Fruit fly (Drosophila melanogaster) whole organism, adult: ENCODE measurements around the gene CG13603.

Source experiments
- CG12768 ChIP-seq: fragments of 200-800 bp; sonication (Bioruptor generic); optimal IDR thresholded peaks from 2 replicates; lab custom pipeline; 2017; ENCODE audit warnings: missing biosample characterization, missing genetic modification characterization, mild to moderate bottlenecking, moderate library complexity, missing genetic modification reagents
- CG1620 ChIP-seq: fragments of 200-800 bp; sonication (Bioruptor generic); optimal IDR thresholded peaks from 2 replicates; lab custom pipeline; 2016; ENCODE audit warnings: missing biosample characterization, missing genetic modification characterization
- CG33017 ChIP-seq: fragments of 200-800 bp; sonication (Bioruptor generic); optimal IDR thresholded peaks from 2 replicates; lab custom pipeline; 2018; ENCODE audit warnings: missing biosample characterization, mild to moderate bottlenecking, missing genetic modification characterization, moderate library complexity
- CG5204 ChIP-seq: fragments of 200-800 bp; sonication (Bioruptor generic); optimal IDR thresholded peaks from 2 replicates; lab custom pipeline; 2016; ENCODE audit warnings: missing biosample characterization, missing genetic modification characterization
- CG7045 ChIP-seq: fragments of 200-800 bp; sonication (Bioruptor generic); optimal IDR thresholded peaks from 2 replicates; lab custom pipeline; 2017; ENCODE audit warnings: missing biosample characterization, mild to moderate bottlenecking, missing genetic modification characterization
- CG7101 ChIP-seq: fragments of 200-800 bp; sonication (Bioruptor generic); optimal IDR thresholded peaks from 2 replicates; lab custom pipeline; 2018; ENCODE audit warnings: missing biosample characterization, mild to moderate bottlenecking, missing genetic modification characterization, moderate library complexity
- Clk ChIP-seq: fragments of 200-800 bp; sonication (Bioruptor generic); optimal IDR thresholded peaks from 2 replicates; lab custom pipeline; 2017; ENCODE audit warnings: missing biosample characterization, missing genetic modification characterization
- bab1 ChIP-seq: fragments of 200-800 bp; sonication (Bioruptor generic); optimal IDR thresholded peaks from 3 replicates; lab custom pipeline; 2019; ENCODE audit warnings: missing biosample characterization, mild to moderate bottlenecking, missing genetic modification characterization, moderate library complexity
- kay ChIP-seq: fragments of 200-800 bp; sonication (Bioruptor generic); peaks from one replicate; lab custom pipeline; 2016; ENCODE audit warnings: missing biosample characterization, missing genetic modification characterization, borderline replicate concordance
- ovo ChIP-seq: fragments of 200-800 bp; sonication (Bioruptor generic); optimal IDR thresholded peaks from 2 replicates; lab custom pipeline; 2016; ENCODE audit warnings: missing biosample characterization, missing genetic modification characterization
- tj ChIP-seq: fragments of 200-800 bp; sonication (Bioruptor generic); optimal IDR thresholded peaks from 3 replicates; lab custom pipeline; 2017; ENCODE audit warnings: missing biosample characterization, mild to moderate bottlenecking, missing genetic modification characterization, moderate library complexity
- toe ChIP-seq: fragments of 200-800 bp; sonication (Bioruptor generic); optimal IDR thresholded peaks from 2 replicates; lab custom pipeline; 2016; ENCODE audit warnings: missing biosample characterization, missing genetic modification characterization

- TF ChIP-seq CG1620 (GFP tag; lab: Kevin White, UChicago) = no peak
- TF ChIP-seq ovo (GFP tag; lab: Kevin White, UChicago) = no peak
- no peak for TF ChIP-seq toe (GFP tag; lab: Kevin White, UChicago)
- TF ChIP-seq tj (GFP tag; lab: Kevin White, UChicago) = no peak
- TF ChIP-seq CG33017 = no peak
- TF ChIP-seq bab1 (GFP tag; lab: Kevin White, UChicago) = no peak
- no peak for TF ChIP-seq kay (GFP tag; lab: Kevin White, UChicago)
- no peak for TF ChIP-seq CG5204 (GFP tag; lab: Kevin White, UChicago)
- TF ChIP-seq CG7101 (tag; lab: Kevin White, UChicago) = no peak
- no peak for TF ChIP-seq Clk
- no peak for TF ChIP-seq CG12768 (GFP tag; lab: Kevin White, UChicago)
- no peak for TF ChIP-seq CG7045 (GFP tag; lab: Kevin White, UChicago)
Measured at dm6 chr3R:23960865-23961264, 25.5 kb downstream of the CG13603 start.
